Fruit fly (Drosophila melanogaster) whole organism: ENCODE results near the gene CG9853.

Source experiments
- CG8478 ChIP-seq: fragments of >200 bp; optimal IDR thresholded peaks from 2 replicates; lab custom pipeline; 2018; ENCODE audit warnings: inconsistent platforms
- Dll ChIP-seq: fragments of >200 bp; optimal IDR thresholded peaks from 2 replicates; lab custom pipeline; 2017
- EcR ChIP-seq, 2 experiments: fragments of >200 bp; optimal IDR thresholded peaks; 2 replicates each; lab custom pipeline; 2017; ENCODE audit warnings: missing biosample characterization in 2 of 2, missing genetic modification characterization in 2 of 2, missing genetic modification reagents in 2 of 2
- pan ChIP-seq: fragments of >200 bp; optimal IDR thresholded peaks from 2 replicates; lab custom pipeline; 2017
- psq ChIP-seq: fragments of >200 bp; optimal IDR thresholded peaks from 2 replicates; lab custom pipeline; 2017
- usp ChIP-seq: fragments of >200 bp; optimal IDR thresholded peaks from 2 replicates; lab custom pipeline; 2017; ENCODE audit warnings: missing biosample characterization, missing genetic modification characterization, mixed read lengths

CG9853 gene

DNA sequence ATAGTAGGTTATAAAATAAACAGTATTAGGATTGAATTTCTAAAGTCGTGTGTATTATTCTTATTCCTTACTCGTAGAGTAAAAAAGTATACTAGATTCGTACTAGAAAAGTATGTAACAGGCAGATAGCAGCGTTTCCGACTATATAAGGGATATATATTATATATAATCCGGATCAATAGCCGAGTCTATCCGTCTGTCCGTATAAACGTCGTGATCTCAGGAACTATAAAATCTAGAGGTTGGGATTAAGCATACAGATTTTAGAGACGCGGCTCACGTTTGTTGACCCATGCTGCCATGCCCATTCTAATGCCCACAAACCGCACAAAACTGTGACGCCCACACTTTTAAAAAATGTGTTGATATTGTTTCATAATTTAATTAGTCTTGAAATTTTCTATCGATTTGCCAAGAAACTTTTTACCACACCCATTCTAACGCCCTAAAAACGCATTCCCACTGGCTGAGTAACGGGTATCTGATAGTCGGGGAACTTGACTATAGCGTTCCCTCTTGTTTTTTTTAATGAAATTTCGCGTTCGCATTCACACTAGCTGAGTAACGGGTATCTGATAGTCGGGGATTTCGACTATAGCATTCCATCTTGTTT is at the start of gene CG9853:
CG9853 (minus strand) TSS at position 51 of the 613 bp plus-strand sequence.
- no peak for TF ChIP-seq psq
- no peak for TF ChIP-seq usp (GFP tag; lab: Kevin White, UChicago)
- TF ChIP-seq pan: no peak
- TF ChIP-seq Dll: no peak
- TF ChIP-seq EcR (GFP tag; optimal IDR thresholded peaks at IDR 0.05; lab: Kevin White, UChicago): no peak
- no peak for TF ChIP-seq CG8478

DNA sequence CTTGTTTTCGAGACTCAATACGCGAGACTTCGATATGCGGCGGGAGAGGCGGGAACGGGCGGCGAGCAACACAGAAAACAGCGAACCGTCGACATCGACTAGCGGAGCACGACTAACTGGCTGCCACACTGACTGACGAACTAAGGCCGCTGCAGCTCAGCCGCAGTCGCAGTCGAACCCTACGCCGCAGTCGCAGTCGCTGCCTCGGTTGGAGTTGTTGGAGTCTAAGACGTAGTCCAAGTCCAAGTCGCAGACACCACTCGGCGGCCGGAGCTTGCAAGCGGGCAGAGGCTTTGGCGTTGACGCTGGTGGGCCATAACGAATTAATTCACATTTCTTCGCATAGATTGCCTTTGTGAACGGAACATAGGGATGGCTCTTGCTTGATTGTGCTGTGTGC is 48.9 kb upstream of the CG9853 start:
- no peak for TF ChIP-seq CG8478
- TF ChIP-seq pan: no peak
- no peak for TF ChIP-seq psq
- TF ChIP-seq usp (GFP tag; lab: Kevin White, UChicago): no peak
- no peak for TF ChIP-seq EcR (GFP tag; optimal IDR thresholded peaks at IDR 0.05; lab: Kevin White, UChicago)
- TF ChIP-seq Dll: no peak

DNA sequence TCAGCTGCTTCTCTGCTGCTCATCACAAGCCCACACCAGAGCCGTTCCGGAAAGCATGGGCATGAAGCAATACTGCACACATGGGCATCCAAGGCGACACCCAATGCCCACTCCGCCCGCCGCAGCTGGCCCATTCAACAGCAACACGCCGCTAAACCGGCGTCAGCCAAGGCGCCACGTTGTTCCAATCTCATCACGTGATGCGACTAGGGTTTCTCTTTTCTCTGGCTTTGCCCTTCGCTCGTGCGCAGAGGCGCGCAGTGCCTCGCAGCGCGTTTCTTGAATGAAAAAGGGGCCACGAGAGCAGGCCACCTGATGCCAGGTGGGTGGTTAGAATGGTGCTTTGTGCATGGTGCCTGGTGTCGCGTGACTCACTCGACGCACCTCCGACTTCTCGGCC is 47.4 kb upstream of the CG9853 start:
- TF ChIP-seq EcR (GFP tag; optimal IDR thresholded peaks at IDR 0.05; lab: Kevin White, UChicago) (no peak), psq (no peak), Dll (no peak), usp (GFP tag; lab: Kevin White, UChicago) (no peak), CG8478 (no peak), pan (no peak)

DNA sequence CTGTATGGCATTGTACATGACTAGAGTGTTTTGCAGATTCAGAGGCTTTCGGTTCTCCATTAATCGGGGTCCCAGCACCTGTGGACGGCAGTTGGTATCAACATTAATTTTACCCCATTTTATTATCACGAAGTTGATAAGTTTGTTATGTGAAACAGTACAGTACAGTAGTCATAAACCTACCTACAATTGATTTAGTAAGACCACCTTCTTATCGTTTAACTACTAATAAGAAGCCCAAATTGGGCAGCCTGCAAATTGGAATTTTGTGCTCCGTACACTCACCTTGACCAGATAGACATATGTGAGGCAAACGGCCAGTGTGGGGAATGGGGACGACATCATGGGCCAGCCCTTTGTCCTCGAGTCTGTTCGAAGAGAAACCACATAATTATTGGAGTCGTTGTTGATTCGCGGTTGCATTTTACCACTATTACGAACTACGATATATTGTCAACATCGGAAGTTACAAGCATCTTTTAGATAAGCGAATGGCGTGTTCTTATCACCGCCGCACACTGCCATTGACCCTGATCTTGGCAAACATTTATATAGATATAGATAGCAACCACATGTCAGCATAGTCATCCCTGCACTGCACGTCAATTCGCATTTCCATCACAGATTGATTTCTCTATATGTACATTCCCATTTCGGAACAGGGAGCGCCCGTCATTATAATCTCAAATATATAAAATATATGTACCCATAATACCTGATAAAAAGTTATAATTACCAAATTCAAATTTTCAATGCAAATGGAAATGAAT is 44.8 kb upstream of the CG9853 start:
- no peak for TF ChIP-seq usp (GFP tag; lab: Kevin White, UChicago)
- TF ChIP-seq EcR (GFP tag; optimal IDR thresholded peaks at IDR 0.05; lab: Kevin White, UChicago): no peak
- no peak for TF ChIP-seq pan
- TF ChIP-seq Dll: no peak
- no peak for TF ChIP-seq CG8478
- no peak for TF ChIP-seq psq

DNA sequence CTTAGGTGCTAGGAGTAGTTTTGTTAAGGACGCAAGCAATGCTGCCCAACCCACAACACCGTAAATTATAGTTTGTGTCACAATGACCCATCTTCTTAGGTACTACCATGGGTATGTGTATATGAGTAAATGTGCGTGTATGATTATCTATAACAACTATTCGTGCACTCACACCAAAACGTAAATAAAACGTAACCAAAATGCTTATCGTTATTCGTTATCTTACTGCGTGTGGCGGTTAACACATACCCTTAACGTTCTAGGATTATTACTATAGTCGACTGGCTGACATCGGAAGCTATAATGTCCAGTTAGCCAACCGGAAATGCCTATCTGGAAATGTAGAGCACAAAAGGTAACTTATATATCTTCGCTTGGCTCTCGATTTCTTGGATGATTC is 43.3 kb upstream of the CG9853 start:
- TF ChIP-seq pan (no peak), EcR (GFP tag; optimal IDR thresholded peaks at IDR 0.05; lab: Kevin White, UChicago) (no peak)

- TF ChIP-seq EcR (GFP tag; optimal IDR thresholded peaks at IDR 0.05; lab: Kevin White, UChicago) (no peak), psq (no peak), Dll (no peak)
Measured at dm6 chr3R:4437817-4438216, 36.0 kb upstream of the CG9853 start.

DNA sequence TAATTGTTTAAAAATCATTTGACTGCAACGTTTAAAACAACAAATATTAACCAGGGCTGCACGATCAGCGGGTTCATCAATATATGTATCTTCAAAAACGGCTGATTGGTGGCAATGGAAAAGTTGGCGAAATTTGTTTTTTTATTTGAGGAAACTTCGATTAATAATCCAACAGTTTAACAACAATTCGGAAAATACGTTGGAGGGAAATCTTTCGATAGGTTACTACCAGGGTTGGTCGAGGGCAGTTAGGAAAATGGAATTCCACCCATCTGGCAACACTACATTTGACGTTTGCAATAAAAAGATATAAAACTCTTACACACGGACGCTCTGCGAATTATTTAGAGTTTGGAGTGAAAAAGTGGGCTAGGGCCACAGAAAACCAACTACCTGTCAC is 35.3 kb upstream of the CG9853 start, which contains the start of the genes Lipt2 and CG14650:
Lipt2 (minus strand) TSS at position 217 of the 400 bp plus-strand sequence.
CG14650 (plus strand) TSS at position 275 of the 400 bp plus-strand sequence.
- no peak for TF ChIP-seq pan
- TF ChIP-seq usp (GFP tag; lab: Kevin White, UChicago): no peak
- TF ChIP-seq Dll: no peak
- no peak for TF ChIP-seq EcR (GFP tag; optimal IDR thresholded peaks at IDR 0.05; lab: Kevin White, UChicago)
- no peak for TF ChIP-seq psq
- TF ChIP-seq CG8478: no peak

DNA sequence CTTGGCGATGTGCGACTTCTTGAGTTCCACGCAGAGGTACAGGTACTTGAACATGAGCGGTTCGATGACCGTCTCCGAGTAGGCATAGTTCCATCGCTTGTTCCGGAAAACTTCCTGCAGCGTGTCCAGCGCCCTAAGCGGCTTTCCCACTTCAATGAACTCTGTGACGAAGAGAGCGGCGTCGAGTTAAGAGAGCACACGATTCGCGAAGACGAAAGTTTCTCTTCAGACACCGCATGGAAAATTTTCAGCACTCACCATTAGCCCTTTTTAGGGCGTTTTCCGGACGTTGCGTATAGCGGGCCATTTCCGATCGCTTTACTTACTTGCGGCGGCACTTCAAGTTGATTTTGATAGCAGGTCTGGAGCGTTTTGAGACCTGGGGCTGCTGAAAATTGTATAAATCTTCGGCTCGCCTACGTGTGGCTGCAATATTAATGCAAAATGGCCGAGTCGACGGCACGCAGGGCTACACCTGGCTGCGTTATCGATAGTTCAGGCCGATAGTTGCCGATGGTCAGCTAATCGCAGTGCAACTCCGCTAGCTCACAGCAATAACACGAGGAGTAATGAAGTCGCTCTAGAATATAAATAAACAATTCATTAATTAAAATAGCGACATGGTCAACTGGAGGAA is 31.7 kb upstream of the CG9853 start, which contains the start of the genes eIF3a and CG1074:
eIF3a (minus strand) TSS at position 455 of the 637 bp plus-strand sequence.
CG1074 (plus strand) TSS at position 525 of the 637 bp plus-strand sequence.
- TF ChIP-seq Dll: peak; percentile 15
- no peak for TF ChIP-seq psq
- TF ChIP-seq usp (GFP tag; lab: Kevin White, UChicago): no peak
- no peak for TF ChIP-seq pan
- TF ChIP-seq EcR (GFP tag; optimal IDR thresholded peaks at IDR 0.05; lab: Kevin White, UChicago): no peak
- TF ChIP-seq CG8478: no peak

dm6 chr3R:4428585-4429464 is 27.0 kb upstream of the CG9853 start, which contains the start of gene srl:
Gene srl (minus strand): TSS chr3R:4429335.
- TF ChIP-seq psq (no peak), usp (GFP tag; lab: Kevin White, UChicago) (no peak), CG8478 (no peak), EcR (GFP tag; optimal IDR thresholded peaks at IDR 0.05; lab: Kevin White, UChicago) (no peak), pan (peak; percentile 10)

- TF ChIP-seq pan (no peak), psq (no peak), CG8478 (no peak), EcR (GFP tag; optimal IDR thresholded peaks at IDR 0.05; lab: Kevin White, UChicago) (no peak), usp (GFP tag; lab: Kevin White, UChicago) (no peak), Dll (no peak)
Measured at dm6 chr3R:4426730-4427129, 24.9 kb upstream of the CG9853 start, which contains the start of gene CG31525. Gene CG31525 (plus strand): TSS chr3R:4427030.

DNA sequence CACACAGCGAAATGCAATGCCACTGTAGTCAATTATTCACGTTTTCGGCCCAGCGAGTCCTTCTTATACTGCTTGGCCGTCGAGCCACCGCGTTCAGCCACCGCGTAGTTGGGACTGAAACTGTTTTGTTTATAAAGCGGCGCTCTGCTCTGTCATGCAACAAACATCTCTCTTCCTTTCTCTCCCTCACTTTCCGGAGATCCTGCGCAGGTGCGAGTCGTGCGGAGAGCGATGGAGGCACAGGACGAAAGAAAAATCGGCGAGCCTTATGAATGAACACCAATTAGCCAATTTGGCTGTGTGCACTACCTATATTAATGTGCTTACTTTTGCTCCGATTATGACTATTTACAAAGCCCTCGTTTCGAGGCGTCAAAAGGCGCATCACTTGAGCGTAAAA is 17.7 kb upstream of the CG9853 start, which contains the start of gene CG32944:
CG32944 (minus strand) TSS at position 97 of the 400 bp plus-strand sequence.
- TF ChIP-seq psq: no peak
- TF ChIP-seq EcR (GFP tag; optimal IDR thresholded peaks at IDR 0.05; lab: Kevin White, UChicago): no peak
- no peak for TF ChIP-seq CG8478
- no peak for TF ChIP-seq pan
- TF ChIP-seq usp (GFP tag; lab: Kevin White, UChicago): no peak
- no peak for TF ChIP-seq Dll

dm6 chr3R:4416138-4416537 is 14.3 kb upstream of the CG9853 start, which contains the start of gene CG31528:
Gene CG31528 (plus strand): TSS chr3R:4416438.
- no peak for TF ChIP-seq EcR (GFP tag; optimal IDR thresholded peaks at IDR 0.05; lab: Kevin White, UChicago)
- no peak for TF ChIP-seq CG8478
- no peak for TF ChIP-seq Dll
- TF ChIP-seq psq: no peak
- no peak for TF ChIP-seq usp (GFP tag; lab: Kevin White, UChicago)
- no peak for TF ChIP-seq pan
